Worm (Caenorhabditis elegans): ENCODE data around the gene sym-2.

Gene sym-2

DNA sequence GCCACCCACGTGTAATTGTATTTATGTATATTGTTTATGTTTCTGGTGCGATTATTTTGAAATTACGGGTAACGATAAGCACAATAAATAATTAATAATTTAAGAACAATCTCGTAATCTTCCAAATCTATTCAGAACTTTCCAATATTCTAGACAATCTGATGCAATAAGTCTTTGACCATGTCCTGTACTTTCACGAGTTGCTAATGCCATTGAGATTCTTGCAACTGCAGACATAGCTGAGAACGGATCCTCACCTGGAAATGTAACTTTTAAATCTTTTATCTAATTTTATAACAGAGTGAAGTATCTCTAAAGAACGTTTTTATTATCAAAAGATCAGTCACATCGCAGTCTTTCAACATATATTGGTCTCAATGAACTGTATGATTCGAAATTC is 24.9 kb downstream of the sym-2 start:
- TF ChIP-seq lin-38 (GFP tag; IDR thresholded peaks at IDR 0.05) = 0 out of 2 replicates have a peak, but pooled peaks have one; percentile 8
- TF ChIP-seq ces-1 (GFP tag; optimal IDR thresholded peaks at IDR 0.05) = no peak
- no peak for TF ChIP-seq rbr-2 (tag; optimal IDR thresholded peaks at IDR 0.05)
- TF ChIP-seq hlh-11 (tag; optimal IDR thresholded peaks at IDR 0.05) = no peak
- no peak; the same call in 1 of the 2 replicates for TF ChIP-seq T26A8.4 (GFP tag; IDR thresholded peaks at IDR 0.05)
- TF ChIP-seq ceh-28 (tag; optimal IDR thresholded peaks at IDR 0.05) = no peak
- peak in 1 of 2 experiments; percentile 38 for TF ChIP-seq hif-1 (tag; optimal IDR thresholded peaks at IDR 0.05)
- TF ChIP-seq attf-4 (tag; optimal IDR thresholded peaks at IDR 0.05) = no peak

DNA sequence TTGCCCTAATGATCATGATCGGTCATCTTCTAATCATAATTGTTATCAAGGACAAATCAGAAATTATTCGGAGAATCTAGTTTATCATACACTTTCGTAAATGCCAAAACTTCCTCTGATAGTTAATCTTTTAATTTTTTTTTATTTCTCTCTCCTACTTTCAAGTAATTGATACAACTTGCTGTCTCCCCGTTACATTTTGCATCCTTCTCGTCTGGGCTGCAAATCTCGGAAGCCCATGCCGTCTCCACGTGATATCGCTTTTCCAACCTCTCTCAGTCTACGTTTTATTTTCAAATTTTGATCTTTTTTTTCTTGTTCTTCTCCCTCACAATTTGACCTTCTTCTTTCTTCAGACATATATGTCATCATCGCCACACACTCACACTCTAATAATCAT is 27.3 kb downstream of the sym-2 start, which contains the start of gene rhy-1:
Gene rhy-1, plus strand, starts transcription at position 357 of the 400 bp plus-strand sequence.
- TF ChIP-seq aha-1 (tag) (peak; percentile 84), dmd-6 (GFP tag; IDR thresholded peaks at IDR 0.05) (peak; percentile 42), nhr-48 (tag; optimal IDR thresholded peaks at IDR 0.05) (peak; percentile 15), ceh-62 (tag; optimal IDR thresholded peaks at IDR 0.05) (no peak)

DNA sequence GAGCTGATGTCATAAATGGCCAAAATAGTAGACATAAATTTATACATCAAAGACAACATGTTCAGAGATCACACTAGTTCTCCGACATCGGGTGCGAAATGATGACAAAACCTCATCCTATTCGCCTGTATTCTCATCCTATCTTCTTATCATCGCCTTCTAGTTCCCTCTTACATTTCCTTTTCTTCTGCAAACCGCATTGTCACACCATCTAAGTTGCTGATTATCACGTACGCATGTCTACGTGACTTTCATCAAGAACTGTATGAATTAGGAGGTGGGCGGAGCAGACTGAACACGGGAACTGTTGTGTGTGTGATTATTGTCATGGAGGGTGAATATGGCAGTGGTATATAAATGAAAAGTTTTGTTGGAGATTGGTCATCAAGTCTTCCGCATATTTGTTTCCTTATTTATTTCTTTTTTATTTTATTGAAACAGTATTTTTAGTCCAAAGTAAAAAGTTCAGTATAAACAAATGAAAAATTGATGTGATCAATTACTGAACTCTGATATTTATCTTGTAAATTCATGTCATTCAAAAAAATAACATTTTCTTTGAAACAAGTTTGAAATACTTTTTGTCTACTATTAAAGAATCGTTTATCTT is 28.0 kb downstream of the sym-2 start:
- peak; percentile 20 for TF ChIP-seq cey-2 (tag; optimal IDR thresholded peaks at IDR 0.05; ENCODE audit: borderline replicate concordance, insufficient read depth)
- TF ChIP-seq egl-27 (tag; optimal IDR thresholded peaks at IDR 0.05) = no peak
- TF ChIP-seq nhr-76 (tag; optimal IDR thresholded peaks at IDR 0.05) = peak; percentile 35
- TF ChIP-seq tra-1 (GFP tag; IDR thresholded peaks at IDR 0.05) = peak; percentile 54; the same call in 1 of the 2 replicates
- TF ChIP-seq nhr-48 (tag; optimal IDR thresholded peaks at IDR 0.05) = peak; percentile 92
- TF ChIP-seq dve-1 (tag; optimal IDR thresholded peaks at IDR 0.05; ENCODE audit: insufficient read depth) = peak; percentile 77
- TF ChIP-seq mxl-3 (GFP tag; optimal IDR thresholded peaks at IDR 0.05) = peak; percentile 83
- no peak for TF ChIP-seq daf-8 (GFP tag; IDR thresholded peaks at IDR 0.05)
- peak; percentile 81 for TF ChIP-seq hlh-11 (tag; optimal IDR thresholded peaks at IDR 0.05)
- TF ChIP-seq lsy-2 (tag; optimal IDR thresholded peaks at IDR 0.05) = peak in 1 of 2 experiments; percentile 34
- TF ChIP-seq mep-1 (tag; optimal IDR thresholded peaks at IDR 0.05) = no peak
- no peak for TF ChIP-seq dmd-9 (GFP tag; IDR thresholded peaks at IDR 0.05)
- TF ChIP-seq nhr-6 (tag; optimal IDR thresholded peaks at IDR 0.05) = peak; percentile 15
- TF ChIP-seq ceh-28 (tag; optimal IDR thresholded peaks at IDR 0.05) = no peak
- peak; percentile 75 for TF ChIP-seq hlh-30 (tag; optimal IDR thresholded peaks at IDR 0.05; ENCODE audit: insufficient read depth)
- no peak for TF ChIP-seq nhr-42 (GFP tag; IDR thresholded peaks at IDR 0.05)
- peak; percentile 2 for TF ChIP-seq mes-2 (tag; optimal IDR thresholded peaks at IDR 0.05; ENCODE audit: poor library complexity, severe bottlenecking)
- TF ChIP-seq Y48G9A.11 (GFP tag; IDR thresholded peaks at IDR 0.05) = no peak
- TF ChIP-seq mdl-1 (tag; optimal IDR thresholded peaks at IDR 0.05) = peak in 1 of 2 experiments; percentile 79
- no peak for TF ChIP-seq R02D3.7 (tag; optimal IDR thresholded peaks at IDR 0.05)
- TF ChIP-seq nhr-28 (tag; optimal IDR thresholded peaks at IDR 0.05) = peak; percentile 84
- peak; percentile 89 for TF ChIP-seq dmd-6 (GFP tag; IDR thresholded peaks at IDR 0.05)
- no peak for TF ChIP-seq daf-16 (GFP tag; optimal IDR thresholded peaks at IDR 0.05)
- peak; percentile 43 for TF ChIP-seq daf-16 (tag; optimal IDR thresholded peaks at IDR 0.05)
- TF ChIP-seq aha-1 (tag) = peak; percentile 100
- TF ChIP-seq unc-62 (GFP tag; optimal IDR thresholded peaks at IDR 0.05 in 1 of 2) = peak in 1 of 2 experiments; percentile 62
- no peak for TF ChIP-seq unc-62 (tag; optimal IDR thresholded peaks at IDR 0.05)
- peak; percentile 27 for TF ChIP-seq nhr-102 (tag; optimal IDR thresholded peaks at IDR 0.05)
- peak; percentile 99 for TF ChIP-seq hif-1 (tag; optimal IDR thresholded peaks at IDR 0.05)
- no peak for TF ChIP-seq nhr-237 (tag; optimal IDR thresholded peaks at IDR 0.05)
- 0 out of 2 replicates have a peak, but pooled peaks have one; percentile 29 for TF ChIP-seq php-3 (GFP tag; IDR thresholded peaks at IDR 0.05)
